Worm (Caenorhabditis elegans): ENCODE data around the gene B0273.115.
A peak's percentile ranks its signal among the peaks of the same experiment; 100 is the strongest.

The B0273.115 gene

DNA sequence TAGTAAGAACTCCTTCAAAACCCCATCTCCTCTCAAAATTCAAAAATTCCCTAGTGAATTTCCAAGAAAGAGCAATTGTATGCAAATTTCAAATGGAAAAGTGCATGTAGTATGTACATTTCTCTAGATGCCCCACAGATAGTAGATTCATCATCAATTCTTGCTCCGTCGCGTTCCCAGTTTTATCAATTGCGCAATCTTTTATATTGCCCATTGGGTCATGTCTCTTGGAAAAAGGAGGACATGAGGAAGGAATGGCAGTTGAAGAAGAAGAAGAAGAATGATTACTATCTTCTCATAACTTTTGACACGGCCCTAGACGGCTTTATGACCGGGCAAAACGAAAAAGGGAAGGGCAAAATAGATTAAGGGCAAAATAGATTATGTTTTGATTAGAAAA is 15.7 kb upstream of the B0273.115 start:
- TF ChIP-seq ceh-18 (tag; optimal IDR thresholded peaks at IDR 0.05) (no peak), pha-2 (tag; optimal IDR thresholded peaks at IDR 0.05) (no peak), ceh-19 (GFP tag; optimal IDR thresholded peaks at IDR 0.05) (no peak), C08G9.2 (tag; optimal IDR thresholded peaks at IDR 0.05) (no peak), elt-2 (tag; optimal IDR thresholded peaks at IDR 0.05) (peak; percentile 55), unc-55 (GFP tag; optimal IDR thresholded peaks at IDR 0.05) (peak; percentile 25)

ce11 chrIV:5502610-5503009 is 11.7 kb upstream of the B0273.115 start:
- peak; percentile 1 for TF ChIP-seq nfya-1 (tag; optimal IDR thresholded peaks at IDR 0.05)
- peak; percentile 33 for TF ChIP-seq unc-42 (tag; optimal IDR thresholded peaks at IDR 0.05)
- no peak for TF ChIP-seq mec-3 (tag; optimal IDR thresholded peaks at IDR 0.05; ENCODE audit: borderline replicate concordance)

DNA sequence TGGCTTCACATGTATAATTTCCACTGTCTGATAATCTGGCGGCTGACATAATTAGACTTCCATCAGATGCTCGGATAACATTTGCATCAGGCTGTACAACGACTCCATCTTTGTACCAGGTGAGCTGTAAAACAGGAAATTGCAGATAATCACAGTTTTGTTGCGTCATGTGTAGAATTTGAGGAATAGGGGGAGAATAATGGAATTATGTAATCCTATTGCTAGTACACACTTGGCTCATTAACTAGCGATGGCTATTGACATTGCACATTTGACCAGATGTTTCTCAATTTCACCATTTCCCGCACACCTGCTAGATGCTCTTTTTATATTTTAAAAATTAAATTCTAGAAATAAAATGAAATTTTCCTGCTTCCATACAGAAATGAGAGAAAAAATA is 10.5 kb upstream of the B0273.115 start:
- TF ChIP-seq C08G9.2 (tag; optimal IDR thresholded peaks at IDR 0.05) (no peak), ets-4 (tag; optimal IDR thresholded peaks at IDR 0.05) (no peak), unc-42 (tag; optimal IDR thresholded peaks at IDR 0.05) (peak; percentile 58), F13H6.1 (tag; optimal IDR thresholded peaks at IDR 0.05) (no peak), ceh-34 (tag; optimal IDR thresholded peaks at IDR 0.05) (no peak)

DNA sequence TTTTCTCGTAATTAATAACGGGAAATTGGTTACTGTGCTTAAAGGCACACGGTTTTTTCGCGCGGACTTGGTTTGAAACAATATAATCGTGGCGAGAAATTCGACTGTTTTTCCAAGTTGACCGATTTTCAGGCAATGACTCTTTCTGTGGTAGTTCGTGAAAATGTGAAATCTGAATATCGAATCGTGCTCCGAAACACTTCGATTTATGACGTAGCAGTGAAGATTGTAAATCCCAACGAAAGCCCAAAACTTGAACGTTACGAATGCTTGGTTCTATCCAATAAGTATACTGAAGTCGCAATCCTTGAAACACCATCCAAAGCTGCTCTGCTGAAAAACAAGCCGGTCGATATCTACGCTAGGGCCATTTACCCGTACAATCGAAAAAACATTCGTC is 3.1 kb upstream of the B0273.115 start:
- no peak for TF ChIP-seq nhr-232 (tag; optimal IDR thresholded peaks at IDR 0.05)
- TF ChIP-seq ceh-24 (tag; optimal IDR thresholded peaks at IDR 0.05), result no peak
- TF ChIP-seq fkh-6 (tag; optimal IDR thresholded peaks at IDR 0.05), result no peak
- no peak for TF ChIP-seq rnt-1 (tag; optimal IDR thresholded peaks at IDR 0.05)
- TF ChIP-seq ceh-14 (tag; optimal IDR thresholded peaks at IDR 0.05), result no peak
- TF ChIP-seq T23F11.4 (GFP tag; optimal IDR thresholded peaks at IDR 0.05), result no peak
- no peak for TF ChIP-seq lim-6 (tag; optimal IDR thresholded peaks at IDR 0.05)
- no peak for TF ChIP-seq ceh-19 (GFP tag; optimal IDR thresholded peaks at IDR 0.05)
- TF ChIP-seq hlh-6 (tag; optimal IDR thresholded peaks at IDR 0.05), result no peak
- TF ChIP-seq sdc-2 (tag; optimal IDR thresholded peaks at IDR 0.05), result no peak
- TF ChIP-seq Y22D7AL.16 (tag; optimal IDR thresholded peaks at IDR 0.05), result no peak

- TF ChIP-seq ceh-24 (tag; optimal IDR thresholded peaks at IDR 0.05) (no peak), Y22D7AL.16 (tag; optimal IDR thresholded peaks at IDR 0.05) (no peak)
Observed at ce11 chrIV:5493692-5494091, 2.7 kb upstream of the B0273.115 start, which contains the start of gene B0273.1. Gene B0273.1 (plus strand): TSS chrIV:5493992.

ce11 chrIV:5493135-5493534 is 2.2 kb upstream of the B0273.115 start:
- TF ChIP-seq hlh-15 (tag; optimal IDR thresholded peaks at IDR 0.05) (no peak), hlh-13 (GFP tag; optimal IDR thresholded peaks at IDR 0.05) (no peak), ceh-14 (tag; optimal IDR thresholded peaks at IDR 0.05) (no peak), pros-1 (tag; optimal IDR thresholded peaks at IDR 0.05) (no peak), zip-5 (tag; optimal IDR thresholded peaks at IDR 0.05) (no peak), madf-2 (tag; optimal IDR thresholded peaks at IDR 0.05) (no peak), C08G9.2 (tag; optimal IDR thresholded peaks at IDR 0.05) (no peak), ceh-18 (tag; optimal IDR thresholded peaks at IDR 0.05) (no peak), F13H6.1 (tag; optimal IDR thresholded peaks at IDR 0.05) (no peak), ceh-45 (GFP tag; IDR thresholded peaks at IDR 0.05) (no peak)

DNA sequence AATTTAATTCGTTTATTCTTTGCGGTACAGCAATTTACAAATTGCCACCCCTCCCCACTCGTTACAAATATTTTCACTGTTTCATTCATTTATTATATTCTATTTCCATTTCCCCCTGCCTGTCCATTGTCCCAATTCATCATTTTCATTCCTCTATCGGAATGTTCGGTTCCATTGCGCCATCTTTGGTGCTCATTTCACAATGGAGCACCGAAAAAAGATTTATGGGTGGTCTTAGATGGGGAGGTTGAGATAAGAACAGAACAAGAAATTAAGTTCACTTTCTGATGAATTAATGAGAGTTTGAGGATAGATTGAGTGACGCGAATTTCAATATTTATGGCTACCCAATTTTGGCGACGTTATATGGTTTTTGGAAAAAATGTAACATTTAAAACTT is 1.2 kb upstream of the B0273.115 start:
- TF ChIP-seq ceh-22 (tag; optimal IDR thresholded peaks at IDR 0.05) (no peak), dmd-4 (tag; optimal IDR thresholded peaks at IDR 0.05; ENCODE audit: borderline replicate concordance) (no peak), pros-1 (tag; optimal IDR thresholded peaks at IDR 0.05) (no peak), ceh-48 (tag; optimal IDR thresholded peaks at IDR 0.05) (no peak), nhr-11 (tag; optimal IDR thresholded peaks at IDR 0.05) (no peak), unc-86 (tag; optimal IDR thresholded peaks at IDR 0.05) (no peak), ahr-1 (tag; optimal IDR thresholded peaks at IDR 0.05) (no peak), unc-55 (GFP tag; optimal IDR thresholded peaks at IDR 0.05) (peak; percentile 50)

Data from whole organism, late embryonic.